Fruit fly (Drosophila melanogaster) whole organism, embryonic: ENCODE measurements around the gene UQCR-14.

Experiments used
- B-H1 ChIP-seq: fragments of 200-800 bp; sonication (Bioruptor generic); IDR thresholded peaks from 3 replicates; pipeline ENCODE4 v1.3.6; 2022; ENCODE audit warnings: missing biosample characterization, missing genetic modification characterization
- Bgb ChIP-seq: fragments of 200-800 bp; sonication (Bioruptor generic); IDR thresholded peaks from 2 replicates; pipeline ENCODE4 v1.3.6; 2022; ENCODE audit warnings: missing biosample characterization, missing genetic modification characterization; ENCODE audit not compliant: partially characterized antibody
- CG10209 ChIP-seq: fragments of 200-800 bp; sonication (Bioruptor generic); optimal IDR thresholded peaks from 3 replicates; lab custom pipeline; 2017; ENCODE audit warnings: missing biosample characterization, mild to moderate bottlenecking, missing genetic modification characterization, missing genetic modification reagents
- CG11456 ChIP-seq: fragments of 200-800 bp; sonication (Bioruptor generic); IDR thresholded peaks from 3 replicates; pipeline ENCODE4 v1.3.6; 2022; ENCODE audit warnings: missing biosample characterization, missing genetic modification characterization
- CG11560 ChIP-seq: fragments of 200-800 bp; sonication (Bioruptor generic); IDR thresholded peaks from 3 replicates; pipeline ENCODE4 v1.3.6; 2022; ENCODE audit warnings: missing biosample characterization, missing genetic modification characterization
- CG13624 ChIP-seq: fragments of 200-800 bp; sonication (Bioruptor generic); optimal IDR thresholded peaks from 2 replicates; lab custom pipeline; 2016; ENCODE audit warnings: missing biosample characterization, missing genetic modification characterization
- CG14710 ChIP-seq: fragments of 200-800 bp; sonication (Bioruptor generic); optimal IDR thresholded peaks from 3 replicates; lab custom pipeline; 2019; ENCODE audit warnings: missing biosample characterization, mild to moderate bottlenecking, missing genetic modification characterization, moderate library complexity
- CG15269 ChIP-seq: fragments of 200-800 bp; sonication (Bioruptor generic); optimal IDR thresholded peaks from 2 replicates; lab custom pipeline; 2018; ENCODE audit warnings: missing biosample characterization, mild to moderate bottlenecking, missing genetic modification characterization, moderate library complexity
- CG16779 ChIP-seq: fragments of 200-800 bp; sonication (Bioruptor generic); IDR thresholded peaks from 2 replicates; pipeline ENCODE4 v1.3.6; 2022; ENCODE audit warnings: missing biosample characterization, missing genetic modification characterization
- CG16815 ChIP-seq: fragments of 200-800 bp; sonication (Bioruptor generic); optimal IDR thresholded peaks from 3 replicates; lab custom pipeline; 2017; ENCODE audit warnings: missing biosample characterization, mild to moderate bottlenecking, missing genetic modification characterization
- CG18476 ChIP-seq: fragments of 200-800 bp; sonication (Bioruptor generic); optimal IDR thresholded peaks from 2 replicates; lab custom pipeline; 2016; ENCODE audit warnings: missing biosample characterization, mild to moderate bottlenecking, missing genetic modification characterization
- CG30020 ChIP-seq: fragments of 200-800 bp; optimal IDR thresholded peaks from 2 replicates; lab custom pipeline; 2019; ENCODE audit warnings: missing biosample characterization, mild to moderate bottlenecking, missing genetic modification characterization, moderate library complexity
- CG31441 ChIP-seq: fragments of 200-800 bp; sonication (Bioruptor generic); IDR thresholded peaks from 2 replicates; pipeline ENCODE4 v1.3.6; 2022; ENCODE audit warnings: missing biosample characterization, missing genetic modification characterization
- CG32532 ChIP-seq: fragments of 200-800 bp; sonication (Bioruptor generic); IDR thresholded peaks from 2 replicates; pipeline ENCODE4 v1.3.6; 2022; ENCODE audit warnings: missing biosample characterization, missing genetic modification characterization
- CG34376 ChIP-seq: fragments of 200-800 bp; sonication (Bioruptor generic); optimal IDR thresholded peaks from 2 replicates; lab custom pipeline; 2018; ENCODE audit warnings: missing biosample characterization, mild to moderate bottlenecking, missing genetic modification characterization
- CG42726 ChIP-seq: fragments of 200-800 bp; sonication (Bioruptor generic); IDR thresholded peaks from 2 replicates; pipeline ENCODE4 v1.3.6; 2022; ENCODE audit warnings: missing biosample characterization, missing genetic modification characterization; ENCODE audit not compliant: partially characterized antibody
- CG5180 ChIP-seq: fragments of 200-800 bp; sonication (Bioruptor generic); optimal IDR thresholded peaks from 3 replicates; lab custom pipeline; 2017; ENCODE audit warnings: missing biosample characterization, missing genetic modification characterization, mild to moderate bottlenecking, moderate library complexity, missing genetic modification reagents
- CG6272 ChIP-seq: fragments of 200-800 bp; sonication (Bioruptor generic); IDR thresholded peaks from 2 replicates; pipeline ENCODE4 v1.3.6; 2022; ENCODE audit warnings: missing biosample characterization, missing genetic modification characterization
- CG7987 ChIP-seq: fragments of 200-800 bp; sonication (Bioruptor generic); optimal IDR thresholded peaks from 2 replicates; lab custom pipeline; 2018; ENCODE audit warnings: missing biosample characterization, mild to moderate bottlenecking, missing genetic modification characterization, moderate library complexity
- CG8281 ChIP-seq: fragments of 200-800 bp; sonication (Bioruptor generic); optimal IDR thresholded peaks from 2 replicates; lab custom pipeline; 2018; ENCODE audit warnings: missing biosample characterization, mild to moderate bottlenecking, missing genetic modification characterization, moderate library complexity
- Camta ChIP-seq: fragments of 200-800 bp; sonication (Bioruptor generic); optimal IDR thresholded peaks from 2 replicates; lab custom pipeline; 2016; ENCODE audit warnings: missing biosample characterization, missing genetic modification characterization
- Ets65A ChIP-seq: fragments of 200-800 bp; sonication (Bioruptor generic); peaks from one replicate; lab custom pipeline; 2016; ENCODE audit warnings: missing biosample characterization, missing genetic modification characterization
- Fer3 ChIP-seq: fragments of 200-800 bp; sonication (Bioruptor generic); optimal IDR thresholded peaks from 2 replicates; lab custom pipeline; 2018; ENCODE audit warnings: missing biosample characterization, mild to moderate bottlenecking, missing genetic modification characterization, moderate library complexity
- Gug ChIP-seq: fragments of 200-800 bp; sonication (Bioruptor generic); IDR thresholded peaks from 4 replicates; pipeline ENCODE4 v1.3.6; 2022; ENCODE audit warnings: missing biosample characterization, missing genetic modification characterization
- HLH3B ChIP-seq: fragments of 200-800 bp; sonication (Bioruptor generic); IDR thresholded peaks from 2 replicates; pipeline ENCODE4 v1.3.6; 2022; ENCODE audit warnings: missing biosample characterization, missing genetic modification characterization
- HmgD ChIP-seq: fragments of 200-800 bp; sonication (Bioruptor generic); optimal IDR thresholded peaks from 3 replicates; lab custom pipeline; 2016; ENCODE audit warnings: missing biosample characterization, missing genetic modification characterization
- Hr3 ChIP-seq: fragments of 200-800 bp; sonication (Bioruptor generic); optimal IDR thresholded peaks from 3 replicates; lab custom pipeline; 2016; ENCODE audit warnings: missing biosample characterization, missing genetic modification characterization
- Hr78 ChIP-seq, 2 experiments: fragments of 200-800 bp in 1 of 2; fragments of >200 bp in 1 of 2; sonication (Bioruptor generic) in 1 of 2; optimal IDR thresholded peaks; 2 replicates each; lab custom pipeline; 2017 to 2019; ENCODE audit warnings: missing biosample characterization in 2 of 2, missing genetic modification characterization in 2 of 2, mild to moderate bottlenecking in 1 of 2, moderate library complexity in 1 of 2
- Neu2 ChIP-seq: fragments of 200-800 bp; sonication (Bioruptor generic); optimal IDR thresholded peaks from 3 replicates; lab custom pipeline; 2016; ENCODE audit warnings: missing biosample characterization, missing genetic modification characterization, borderline replicate concordance
- Nf-YA ChIP-seq: fragments of 200-800 bp; sonication (Bioruptor generic); IDR thresholded peaks from 2 replicates; pipeline ENCODE4 v1.3.6; 2022; ENCODE audit warnings: missing biosample characterization, missing genetic modification characterization
- Trl ChIP-seq, 3 experiments: fragments of >200 bp in 2 of 3; fragments of 200-800 bp in 1 of 3; sonication (Bioruptor generic) in 1 of 3; optimal IDR thresholded peaks; 2 replicates in 1 of 3; 3 replicates in 2 of 3; lab custom pipeline; 2016 to 2017; ENCODE audit warnings: missing biosample characterization in 1 of 3, missing genetic modification characterization in 1 of 3
- Xbp1 ChIP-seq: fragments of 200-800 bp; sonication (Bioruptor generic); optimal IDR thresholded peaks from 3 replicates; lab custom pipeline; 2016; ENCODE audit warnings: missing biosample characterization, mild to moderate bottlenecking, missing genetic modification characterization
- amos ChIP-seq: fragments of 200-800 bp; sonication (Bioruptor generic); IDR thresholded peaks from 2 replicates; pipeline ENCODE4 v1.3.6; 2022; ENCODE audit warnings: missing biosample characterization, missing genetic modification characterization; ENCODE audit not compliant: partially characterized antibody
- aop ChIP-seq: fragments of 200-800 bp; sonication (Bioruptor generic); IDR thresholded peaks from 2 replicates; pipeline ENCODE4 v1.3.6; 2022; ENCODE audit warnings: missing biosample characterization, missing genetic modification characterization
- ara ChIP-seq: fragments of 200-800 bp; sonication (Bioruptor generic); IDR thresholded peaks from 2 replicates; pipeline ENCODE4 v1.3.6; 2022; ENCODE audit warnings: missing biosample characterization, missing genetic modification characterization
- dimm ChIP-seq: fragments of 200-800 bp; sonication (Bioruptor generic); IDR thresholded peaks from 2 replicates; pipeline ENCODE4 v1.3.6; 2022; ENCODE audit warnings: missing biosample characterization, missing genetic modification characterization
- grau ChIP-seq: fragments of 200-800 bp; optimal IDR thresholded peaks from 3 replicates; lab custom pipeline; 2019; ENCODE audit warnings: missing biosample characterization, mild to moderate bottlenecking, missing genetic modification characterization, moderate library complexity
- knrl ChIP-seq: fragments of 200-800 bp; sonication (Bioruptor generic); IDR thresholded peaks from 3 replicates; pipeline ENCODE4 v1.3.6; 2022; ENCODE audit warnings: missing biosample characterization, missing genetic modification characterization; ENCODE audit not compliant: partially characterized antibody
- org-1 ChIP-seq: fragments of 200-800 bp; sonication (Bioruptor generic); optimal IDR thresholded peaks from 2 replicates; lab custom pipeline; 2017; ENCODE audit warnings: missing biosample characterization, missing genetic modification characterization
- pan ChIP-seq, 4 experiments: fragments of >200 bp in 3 of 4; fragments of 200-800 bp in 1 of 4; sonication (Bioruptor generic) in 1 of 4; optimal IDR thresholded peaks in 3 of 4; IDR thresholded peaks in 1 of 4; 2 replicates each; pipeline versions ENCODE4 v1.3.6 to Lab custom; 2017 to 2022; ENCODE audit warnings: missing biosample characterization in 2 of 4, missing genetic modification characterization in 2 of 4, mixed read lengths in 1 of 4
- pnt ChIP-seq: fragments of 200-800 bp; sonication (Bioruptor generic); optimal IDR thresholded peaks from 3 replicates; lab custom pipeline; 2016; ENCODE audit warnings: missing biosample characterization, missing genetic modification characterization
- prd ChIP-seq, 3 experiments: fragments of >200 bp in 2 of 3; fragments of 200-800 bp in 1 of 3; sonication (Bioruptor generic) in 1 of 3; optimal IDR thresholded peaks in 2 of 3; IDR thresholded peaks in 1 of 3; 2 replicates in 2 of 3; 3 replicates in 1 of 3; pipeline versions ENCODE4 v1.3.6 to Lab custom; 2017 to 2022; ENCODE audit warnings: missing biosample characterization in 1 of 3, missing genetic modification characterization in 1 of 3
- scrt ChIP-seq: fragments of 200-800 bp; sonication (Bioruptor generic); optimal IDR thresholded peaks from 2 replicates; lab custom pipeline; 2018; ENCODE audit warnings: missing biosample characterization, mild to moderate bottlenecking, missing genetic modification characterization, moderate library complexity
- sima ChIP-seq: fragments of 200-800 bp; sonication (Bioruptor generic); optimal IDR thresholded peaks from 2 replicates; lab custom pipeline; 2016; ENCODE audit warnings: missing biosample characterization, missing genetic modification characterization
- sqz ChIP-seq: fragments of 200-800 bp; sonication (Bioruptor generic); optimal IDR thresholded peaks from 3 replicates; lab custom pipeline; 2018; ENCODE audit warnings: missing biosample characterization, mild to moderate bottlenecking, missing genetic modification characterization
- vfl ChIP-seq: fragments of 200-800 bp; sonication (Bioruptor generic); optimal IDR thresholded peaks from 2 replicates; lab custom pipeline; 2016; ENCODE audit warnings: missing biosample characterization, missing genetic modification characterization
- wor ChIP-seq: fragments of 200-800 bp; sonication (Bioruptor generic); IDR thresholded peaks from 2 replicates; pipeline ENCODE4 v1.3.6; 2022; ENCODE audit warnings: missing biosample characterization, missing genetic modification characterization

Gene UQCR-14

dm6 chrX:16335107-16335642, 49.1 kb downstream of the UQCR-14 start (continued):
- TF ChIP-seq CG30020 (tag; lab: Kevin White, UChicago) (peak; percentile 64), sqz (peak; percentile 25), dimm (GFP tag; lab: Robert Waterston, UW) (no peak), Bgb (GFP tag; lab: Robert Waterston, UW) (no peak), B-H1 (GFP tag; lab: Robert Waterston, UW) (peak; percentile 75; the same call in 2 of the 3 replicates), CG14710 (tag; lab: Kevin White, UChicago) (peak; percentile 34), CG18476 (GFP tag; lab: Kevin White, UChicago) (peak; percentile 52), amos (GFP tag; lab: Robert Waterston, UW) (peak; percentile 43; the same call in 1 of the 2 replicates), Xbp1 (GFP tag; lab: Kevin White, UChicago) (peak; percentile 79), CG7987 (GFP tag; lab: Kevin White, UChicago) (peak; percentile 38), HmgD (GFP tag; lab: Kevin White, UChicago) (peak; percentile 6), Neu2 (no peak), CG8281 (tag; lab: Kevin White, UChicago) (peak; percentile 23), org-1 (GFP tag; lab: Kevin White, UChicago) (peak; percentile 54), scrt (GFP tag; lab: Kevin White, UChicago) (peak; percentile 49), CG16779 (GFP tag; lab: Robert Waterston, UW) (peak; percentile 73), knrl (GFP tag; lab: Robert Waterston, UW) (0 out of 3 replicates have a peak, but pooled peaks have one; percentile 35), sima (GFP tag; lab: Kevin White, UChicago) (peak; percentile 39), grau (tag; lab: Kevin White, UChicago) (peak; percentile 54), prd (optimal IDR thresholded peaks at IDR 0.05; lab: Kevin White, UChicago) (no peak), prd (GFP tag; IDR thresholded peaks at IDR 0.05; lab: Robert Waterston, UW) (peak; percentile 78), vfl (GFP tag; lab: Kevin White, UChicago) (peak; percentile 75), CG15269 (tag; lab: Kevin White, UChicago) (peak; percentile 73), pnt (peak; percentile 43), CG32532 (GFP tag; lab: Robert Waterston, UW) (peak; percentile 87), Hr3 (peak; percentile 52), pan (optimal IDR thresholded peaks at IDR 0.05; lab: Kevin White, UChicago) (no peak), pan (GFP tag; optimal IDR thresholded peaks at IDR 0.05 in 1 of 2, IDR thresholded peaks at IDR 0.05 in 1 of 2) (peak in 1 of 2 experiments; percentile 83), CG10209 (GFP tag; lab: Kevin White, UChicago) (peak; percentile 66), CG11456 (GFP tag; lab: Robert Waterston, UW) (peak; percentile 77; the same call in 2 of the 3 replicates), wor (GFP tag; lab: Robert Waterston, UW) (peak; percentile 51; the same call in 1 of the 2 replicates), CG34376 (GFP tag; lab: Kevin White, UChicago) (peak; percentile 60), Camta (peak; percentile 53), HLH3B (GFP tag; lab: Robert Waterston, UW) (peak; percentile 76), CG5180 (peak; percentile 48), Trl (optimal IDR thresholded peaks at IDR 0.05; lab: Kevin White, UChicago) (no peak), Trl (GFP tag; optimal IDR thresholded peaks at IDR 0.05; lab: Kevin White, UChicago) (peak; percentile 67), CG11560 (no peak), Nf-YA (GFP tag; lab: Robert Waterston, UW) (peak; percentile 54; the same call in 1 of the 2 replicates), ara (GFP tag; lab: Robert Waterston, UW) (peak; percentile 71), aop (GFP tag; lab: Robert Waterston, UW) (0 out of 2 replicates have a peak, but pooled peaks have one; percentile 21), CG13624 (peak; percentile 71), CG6272 (GFP tag; lab: Robert Waterston, UW) (peak; percentile 53), Ets65A (GFP tag; lab: Kevin White, UChicago) (peak; percentile 93), CG16815 (GFP tag; lab: Kevin White, UChicago) (peak; percentile 36), CG42726 (no peak), Gug (GFP tag; lab: Robert Waterston, UW) (peak; percentile 83), Fer3 (tag; lab: Kevin White, UChicago) (peak; percentile 64), CG31441 (peak; percentile 52; the same call in 1 of the 2 replicates), Hr78 (GFP tag; optimal IDR thresholded peaks at IDR 0.05; lab: Kevin White, UChicago) (no peak)
